Fruit fly (Drosophila melanogaster): ENCODE results near the gene Hsp23.

Hsp23 gene

DNA sequence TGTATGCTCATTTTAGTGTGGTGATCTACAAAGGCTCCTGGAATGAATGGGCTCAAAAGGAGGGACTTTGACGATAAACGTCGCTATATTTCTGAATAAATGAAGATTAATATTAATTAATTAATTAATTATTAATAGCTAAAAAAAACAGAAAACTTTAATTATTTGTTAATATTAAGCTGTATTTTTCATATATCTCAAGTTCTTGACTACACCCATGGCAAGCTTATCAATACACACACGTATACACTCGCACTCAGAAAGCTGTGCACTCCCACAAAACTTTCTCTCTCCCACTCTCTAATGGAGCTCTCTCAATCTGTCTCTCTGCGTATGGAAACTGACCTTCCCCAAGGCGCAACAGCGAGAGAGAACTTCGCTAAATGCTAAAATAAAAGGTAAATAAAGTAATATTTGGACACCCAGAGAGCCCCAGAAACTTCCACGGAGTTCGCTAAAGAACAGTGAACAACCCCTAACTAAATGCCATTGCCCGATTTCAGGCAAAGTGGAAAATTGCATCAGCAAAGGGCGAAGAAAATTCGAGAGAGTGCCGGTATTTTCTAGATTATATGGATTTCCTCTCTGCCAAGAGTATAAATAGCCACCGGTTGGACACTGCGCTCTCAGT is 8.2 kb upstream of the Hsp23 start (continued):
- TF ChIP-seq chif (GFP tag; optimal IDR thresholded peaks at IDR 0.05) (peak in 1 of 2 experiments; percentile 12), CG13424 (tag; optimal IDR thresholded peaks at IDR 0.05) (peak; percentile 77), salm (tag; optimal IDR thresholded peaks at IDR 0.05) (peak; percentile 31), HmgZ (tag; optimal IDR thresholded peaks at IDR 0.05) (peak; percentile 4), CG33557 (GFP tag; optimal IDR thresholded peaks at IDR 0.05) (peak; percentile 34), dysf (GFP tag; IDR thresholded peaks at IDR 0.05) (peak; percentile 75), CG9215 (GFP tag; IDR thresholded peaks at IDR 0.05) (peak; percentile 38), run (tag; optimal IDR thresholded peaks at IDR 0.05) (peak; percentile 36), ken (GFP tag; IDR thresholded peaks at IDR 0.05) (peak; percentile 73), da (GFP tag; optimal IDR thresholded peaks at IDR 0.05) (no peak), Trl (optimal IDR thresholded peaks at IDR 0.05) (peak; percentile 94 to 96), Trl (GFP tag; optimal IDR thresholded peaks at IDR 0.05) (peak; percentile 32), CG3065 (GFP tag; optimal IDR thresholded peaks at IDR 0.05) (no peak), NC2α (GFP tag; optimal IDR thresholded peaks at IDR 0.05) (no peak), CG11247 (GFP tag; IDR thresholded peaks at IDR 0.05) (peak; percentile 58), CG30403 (GFP tag; optimal IDR thresholded peaks at IDR 0.05) (peak; percentile 67), gt (GFP tag; IDR thresholded peaks at IDR 0.05) (no peak), sna (GFP tag; IDR thresholded peaks at IDR 0.05; ENCODE audit: partially characterized antibody) (peak; percentile 67; the same call in 1 of the 2 replicates), H15 (GFP tag; IDR thresholded peaks at IDR 0.05) (peak; percentile 62; the same call in 1 of the 3 replicates), dati (GFP tag; IDR thresholded peaks at IDR 0.05) (no peak; the same call in 1 of the 2 replicates), yki (optimal IDR thresholded peaks at IDR 0.05) (peak; percentile 69), CG1602 (GFP tag; optimal IDR thresholded peaks at IDR 0.05) (peak; percentile 28), ac (GFP tag; optimal IDR thresholded peaks at IDR 0.05) (no peak), Atf6 (GFP tag; IDR thresholded peaks at IDR 0.05) (peak; percentile 62), CG2202 (tag; optimal IDR thresholded peaks at IDR 0.05) (peak; percentile 1), ewg (GFP tag; optimal IDR thresholded peaks at IDR 0.05) (peak; percentile 60), pnt (GFP tag; optimal IDR thresholded peaks at IDR 0.05) (no peak), NfI (GFP tag; optimal IDR thresholded peaks at IDR 0.05) (peak; percentile 67), Hr3 (GFP tag; optimal IDR thresholded peaks at IDR 0.05) (peak; percentile 37), E2f2 (GFP tag; IDR thresholded peaks at IDR 0.05) (peak; percentile 41; the same call in 1 of the 2 replicates), CG11456 (GFP tag; IDR thresholded peaks at IDR 0.05) (0 out of 3 replicates have a peak, but pooled peaks have one; percentile 66), lov (optimal IDR thresholded peaks at IDR 0.05) (no peak), lov (GFP tag; IDR thresholded peaks at IDR 0.05) (peak; percentile 46; the same call in 1 of the 3 replicates), Aef1 (GFP tag; IDR thresholded peaks at IDR 0.05) (peak; percentile 45), CG9932 (GFP tag; IDR thresholded peaks at IDR 0.05) (peak; percentile 61), D (optimal IDR thresholded peaks at IDR 0.05) (no peak), D (GFP tag; optimal IDR thresholded peaks at IDR 0.05) (peak; percentile 66), Hr78 (GFP tag; optimal IDR thresholded peaks at IDR 0.05) (peak in 1 of 2 experiments; percentile 43), cwo (GFP tag; optimal IDR thresholded peaks at IDR 0.05) (peak; percentile 76), CG18619 (GFP tag; optimal IDR thresholded peaks at IDR 0.05) (peak; percentile 48), CG17912 (GFP tag; optimal IDR thresholded peaks at IDR 0.05) (no peak), CG11093 (GFP tag; IDR thresholded peaks at IDR 0.05) (peak; percentile 53; the same call in 1 of the 3 replicates), otp (GFP tag; IDR thresholded peaks at IDR 0.05) (peak; percentile 11; the same call in 1 of the 3 replicates), bigmax (GFP tag; optimal IDR thresholded peaks at IDR 0.05) (no peak), fru (optimal IDR thresholded peaks at IDR 0.05) (no peak), CG14014 (GFP tag; IDR thresholded peaks at IDR 0.05) (peak; percentile 70; the same call in 1 of the 2 replicates), corto (GFP tag; optimal IDR thresholded peaks at IDR 0.05) (peak; percentile 5), Ptx1 (GFP tag; IDR thresholded peaks at IDR 0.05) (peak; percentile 71), Hey (tag; optimal IDR thresholded peaks at IDR 0.05) (no peak), Ets97D (GFP tag; optimal IDR thresholded peaks at IDR 0.05) (no peak), CG8388 (GFP tag; optimal IDR thresholded peaks at IDR 0.05) (peak; percentile 67), CG8765 (GFP tag; IDR thresholded peaks at IDR 0.05) (no peak)

Data from whole organism, embryonic.